Worm (Caenorhabditis elegans) whole organism, early embryonic: Measurements from ENCODE around the gene K02D10.8.

Source experiments
- ceh-13 ChIP-seq: fragments of 200-800 bp; sonication (Bioruptor generic); optimal IDR thresholded peaks from 2 replicates; lab custom pipeline; 2018; ENCODE audit warnings: mild to moderate bottlenecking, missing genetic modification characterization, missing compliant biosample characterization
- flt-1 ChIP-seq: fragments of 200-800 bp; sonication (Bioruptor generic); IDR thresholded peaks from 2 replicates; pipeline ENCODE4 v1.3.6; 2022; ENCODE audit warnings: missing genetic modification characterization, missing compliant biosample characterization
- pes-1 ChIP-seq: fragments of 200-800 bp; sonication (Bioruptor generic); IDR thresholded peaks from 2 replicates; pipeline ENCODE4 v1.3.6; 2022; ENCODE audit warnings: missing genetic modification reagents, missing genetic modification characterization, missing compliant biosample characterization
- tbx-11 ChIP-seq: fragments of 200-800 bp; sonication (Bioruptor generic); IDR thresholded peaks from 2 replicates; pipeline ENCODE4 v1.3.6; 2022; ENCODE audit warnings: missing genetic modification characterization, missing compliant biosample characterization

- TF ChIP-seq ceh-13 (GFP tag; lab: Kevin White, UChicago) (no peak), tbx-11 (GFP tag; lab: Robert Waterston, UW) (no peak), flt-1 (GFP tag; lab: Robert Waterston, UW) (no peak), pes-1 (GFP tag; lab: Robert Waterston, UW) (no peak)
Observed at ce11 chrIII:8738289-8738688, 47.9 kb upstream of the K02D10.8 start.
